Fruit fly (Drosophila melanogaster): Measurements from ENCODE around the gene CG43773.

The CG43773 gene

DNA sequence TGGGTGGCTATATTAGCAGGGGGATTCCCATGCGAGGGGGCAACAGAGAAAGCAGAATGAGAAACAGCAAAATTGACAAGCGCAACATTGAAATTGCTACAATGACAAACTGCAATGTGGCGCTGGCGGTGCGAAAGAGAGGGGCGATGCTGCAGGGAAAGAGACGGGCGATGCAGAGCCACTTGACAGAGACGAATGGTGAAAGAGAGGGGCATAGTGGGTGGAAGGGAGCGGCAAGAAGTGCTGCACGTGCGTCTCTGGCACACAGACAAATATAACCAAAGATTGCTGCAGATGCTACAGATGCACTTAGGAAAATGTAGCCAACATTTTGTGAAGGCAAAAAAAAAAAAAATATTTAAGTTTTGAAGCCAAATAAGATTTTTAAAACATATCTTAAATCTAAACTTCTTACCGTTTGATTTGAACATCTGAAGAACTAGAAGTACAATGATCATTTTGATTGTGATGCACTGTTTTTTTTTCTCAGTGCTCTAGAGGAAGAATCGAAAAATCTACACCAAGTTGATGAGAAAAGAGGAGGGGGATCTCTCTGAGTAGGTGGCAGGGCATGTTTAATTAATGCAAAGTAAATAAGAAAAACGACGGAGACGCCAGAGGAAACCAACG, 37.8 kb downstream of the CG43773 start (continued):
- TF ChIP-seq CG10462 (GFP tag; optimal IDR thresholded peaks at IDR 0.05) (peak; percentile 8), Atf6 (GFP tag; IDR thresholded peaks at IDR 0.05) (no peak), CG10543 (GFP tag; optimal IDR thresholded peaks at IDR 0.05) (no peak), sisA (GFP tag; IDR thresholded peaks at IDR 0.05) (peak; percentile 77), D19A (tag; optimal IDR thresholded peaks at IDR 0.05) (peak; percentile 66), CG8281 (tag; optimal IDR thresholded peaks at IDR 0.05) (no peak), ash1 (GFP tag; optimal IDR thresholded peaks at IDR 0.05) (no peak), CG3838 (GFP tag; optimal IDR thresholded peaks at IDR 0.05) (no peak), exex (tag; optimal IDR thresholded peaks at IDR 0.05) (no peak), insv (GFP tag; optimal IDR thresholded peaks at IDR 0.05) (no peak), CG14710 (tag; optimal IDR thresholded peaks at IDR 0.05) (peak; percentile 79), CkIIα-i1 (GFP tag; IDR thresholded peaks at IDR 0.05) (no peak), gsb (GFP tag; IDR thresholded peaks at IDR 0.05) (no peak), Deaf1 (tag; optimal IDR thresholded peaks at IDR 0.05) (no peak), bigmax (GFP tag; optimal IDR thresholded peaks at IDR 0.05) (no peak), CG6175 (GFP tag; IDR thresholded peaks at IDR 0.05) (no peak), so (GFP tag; IDR thresholded peaks at IDR 0.05) (peak; percentile 41; the same call in 1 of the 3 replicates), HmgD (GFP tag; optimal IDR thresholded peaks at IDR 0.05) (no peak), prd (optimal IDR thresholded peaks at IDR 0.05) (no peak), prd (GFP tag; IDR thresholded peaks at IDR 0.05) (peak; percentile 77; the same call in 2 of the 3 replicates), CG8089 (GFP tag; optimal IDR thresholded peaks at IDR 0.05) (peak; percentile 54), CG8359 (GFP tag; optimal IDR thresholded peaks at IDR 0.05; ENCODE audit: borderline replicate concordance) (peak; percentile 40), da (GFP tag; optimal IDR thresholded peaks at IDR 0.05) (no peak), repo (GFP tag; optimal IDR thresholded peaks at IDR 0.05) (no peak), CG11456 (GFP tag; IDR thresholded peaks at IDR 0.05) (no peak), bcd (GFP tag; optimal IDR thresholded peaks at IDR 0.05) (peak; percentile 30), CG12219 (GFP tag; optimal IDR thresholded peaks at IDR 0.05) (peak; percentile 25), CG43689 (GFP tag; IDR thresholded peaks at IDR 0.05) (no peak), slbo (GFP tag; IDR thresholded peaks at IDR 0.05) (no peak), tap (tag; optimal IDR thresholded peaks at IDR 0.05) (peak; percentile 27), hbn (GFP tag; IDR thresholded peaks at IDR 0.05; ENCODE audit: partially characterized antibody) (no peak), CG16815 (GFP tag; optimal IDR thresholded peaks at IDR 0.05) (peak; percentile 35), bab2 (GFP tag; optimal IDR thresholded peaks at IDR 0.05) (peak; percentile 52), Hr39 (optimal IDR thresholded peaks at IDR 0.05) (no peak), unc-4 (GFP tag; IDR thresholded peaks at IDR 0.05; ENCODE audit: partially characterized antibody) (no peak), caup (GFP tag; optimal IDR thresholded peaks at IDR 0.05; ENCODE audit: severe bottlenecking) (no peak), Hsf (GFP tag; optimal IDR thresholded peaks at IDR 0.05) (peak; percentile 58), knrl (GFP tag; IDR thresholded peaks at IDR 0.05; ENCODE audit: partially characterized antibody) (no peak), CG12104 (GFP tag; optimal IDR thresholded peaks at IDR 0.05) (peak; percentile 31), amos (GFP tag; IDR thresholded peaks at IDR 0.05; ENCODE audit: partially characterized antibody) (no peak), CG12071 (GFP tag; optimal IDR thresholded peaks at IDR 0.05) (no peak), CG7271 (tag; optimal IDR thresholded peaks at IDR 0.05) (no peak), Dll (GFP tag; IDR thresholded peaks at IDR 0.05; ENCODE audit: partially characterized antibody) (no peak), CG14667 (GFP tag; IDR thresholded peaks at IDR 0.05) (peak; percentile 49; the same call in 1 of the 2 replicates), CG11504 (tag; optimal IDR thresholded peaks at IDR 0.05) (peak; percentile 68), NK7.1 (GFP tag; optimal IDR thresholded peaks at IDR 0.05) (no peak), fd3F (GFP tag; optimal IDR thresholded peaks at IDR 0.05) (no peak), HLHmδ (GFP tag; optimal IDR thresholded peaks at IDR 0.05) (no peak), ci (GFP tag; IDR thresholded peaks at IDR 0.05) (peak; percentile 84), seq (GFP tag; IDR thresholded peaks at IDR 0.05) (no peak), Dip2 (GFP tag; IDR thresholded peaks at IDR 0.05) (no peak)

All from whole organism, embryonic.